Fruit fly (Drosophila melanogaster) whole organism, embryonic: ENCODE measurements around the gene CG18810.

ENCODE experiments used
- BtbVII ChIP-seq: fragments of 200-800 bp; sonication (Bioruptor generic); optimal IDR thresholded peaks from 3 replicates; lab custom pipeline; 2017; ENCODE audit warnings: missing biosample characterization, mild to moderate bottlenecking, missing genetic modification characterization
- CG11504 ChIP-seq: fragments of 200-800 bp; sonication (Bioruptor generic); optimal IDR thresholded peaks from 3 replicates; lab custom pipeline; 2019; ENCODE audit warnings: missing biosample characterization, mild to moderate bottlenecking, missing genetic modification characterization, moderate library complexity
- CG17612 ChIP-seq: fragments of 200-800 bp; sonication (Bioruptor generic); IDR thresholded peaks from 2 replicates; pipeline ENCODE4 v1.3.6; 2022; ENCODE audit warnings: missing biosample characterization, missing genetic modification characterization
- CG3163 ChIP-seq: fragments of 200-800 bp; sonication (Bioruptor generic); optimal IDR thresholded peaks from 3 replicates; lab custom pipeline; 2016; ENCODE audit warnings: missing biosample characterization, missing genetic modification characterization
- CG4282 ChIP-seq: fragments of 200-800 bp; sonication (Bioruptor generic); optimal IDR thresholded peaks from 2 replicates; lab custom pipeline; 2016; ENCODE audit warnings: missing biosample characterization, missing genetic modification characterization
- CG7556 ChIP-seq: fragments of 200-800 bp; sonication (Bioruptor generic); optimal IDR thresholded peaks from 2 replicates; lab custom pipeline; 2017; ENCODE audit warnings: missing biosample characterization, mild to moderate bottlenecking, missing genetic modification characterization
- Fer2 ChIP-seq: fragments of 200-800 bp; sonication (Bioruptor generic); optimal IDR thresholded peaks from 2 replicates; lab custom pipeline; 2018; ENCODE audit warnings: missing biosample characterization, mild to moderate bottlenecking, missing genetic modification characterization, moderate library complexity
- Kr ChIP-seq: fragments of 200-800 bp; sonication (Bioruptor generic); optimal IDR thresholded peaks from 2 replicates; lab custom pipeline; 2017; ENCODE audit warnings: missing biosample characterization, mild to moderate bottlenecking, missing genetic modification characterization
- Lim3 ChIP-seq: fragments of 200-800 bp; sonication (Bioruptor generic); IDR thresholded peaks from 2 replicates; pipeline ENCODE4 v1.3.6; 2022; ENCODE audit warnings: missing biosample characterization, missing genetic modification characterization
- Neu2 ChIP-seq: fragments of 200-800 bp; sonication (Bioruptor generic); optimal IDR thresholded peaks from 3 replicates; lab custom pipeline; 2016; ENCODE audit warnings: missing biosample characterization, missing genetic modification characterization, borderline replicate concordance
- NfI ChIP-seq: fragments of 200-800 bp; sonication (Bioruptor generic); optimal IDR thresholded peaks from 3 replicates; lab custom pipeline; 2018; ENCODE audit warnings: missing biosample characterization, mild to moderate bottlenecking, missing genetic modification characterization, moderate library complexity
- ken ChIP-seq: fragments of 200-800 bp; sonication (Bioruptor generic); IDR thresholded peaks from 3 replicates; pipeline ENCODE4 v1.3.6; 2022; ENCODE audit warnings: missing biosample characterization, missing genetic modification characterization
- psq ChIP-seq: fragments of 200-800 bp; sonication (Bioruptor generic); optimal IDR thresholded peaks from 2 replicates; lab custom pipeline; 2017; ENCODE audit warnings: missing biosample characterization, missing genetic modification characterization

dm6 chr2L:20643144-20643543 is 5.6 kb upstream of the CG18810 start, which contains the start of gene CG17470:
- TF ChIP-seq CG4282 = no peak
- TF ChIP-seq Fer2 (tag; lab: Kevin White, UChicago) = no peak
- TF ChIP-seq CG17612 (GFP tag; lab: Robert Waterston, UW) = no peak
- no peak for TF ChIP-seq Lim3 (GFP tag; lab: Robert Waterston, UW)
- TF ChIP-seq CG11504 = no peak
- TF ChIP-seq CG7556 (GFP tag; lab: Kevin White, UChicago) = no peak
- TF ChIP-seq CG3163 (GFP tag; lab: Kevin White, UChicago) = no peak
- TF ChIP-seq ken = no peak
- TF ChIP-seq BtbVII (GFP tag; lab: Kevin White, UChicago) = no peak
- TF ChIP-seq Kr (GFP tag; lab: Kevin White, UChicago) = no peak
- no peak for TF ChIP-seq NfI (GFP tag; lab: Kevin White, UChicago)
- no peak for TF ChIP-seq psq (GFP tag; lab: Kevin White, UChicago)
- TF ChIP-seq Neu2 (GFP tag; lab: Kevin White, UChicago) = no peak
